Worm (Caenorhabditis elegans) whole organism, L2 larva: ENCODE measurements around the gene F20G2.1.

Experiments used
- C34F6.9 ChIP-seq: fragments of 150-350 bp; optimal IDR thresholded peaks from 2 replicates; lab custom pipeline; 2014; ENCODE audit warnings: missing biosample characterization, missing genetic modification characterization
- F13H6.1 ChIP-seq: sonication (generic microtip); optimal IDR thresholded peaks from 2 replicates; lab custom pipeline; 2016; ENCODE audit warnings: missing genetic modification characterization, missing compliant biosample characterization
- Y55F3AM.14 ChIP-seq: fragments of 200-800 bp; sonication (Bioruptor generic); optimal IDR thresholded peaks from 2 replicates; lab custom pipeline; 2018; ENCODE audit warnings: mild to moderate bottlenecking, missing genetic modification characterization, missing compliant biosample characterization
- blmp-1 ChIP-seq: sonication (generic microtip); optimal IDR thresholded peaks from 2 replicates; lab custom pipeline; 2017; ENCODE audit warnings: missing genetic modification characterization, mild to moderate bottlenecking, missing compliant biosample characterization, antibody characterized with exemption, moderate library complexity; ENCODE audit not compliant: insufficient read depth
- ceh-16 ChIP-seq: fragments of 150-350 bp; optimal IDR thresholded peaks from 2 replicates; lab custom pipeline; 2014; ENCODE audit warnings: missing biosample characterization, missing genetic modification characterization
- ceh-82 ChIP-seq: fragments of 150-350 bp; optimal IDR thresholded peaks from 2 replicates; lab custom pipeline; 2014; ENCODE audit warnings: missing biosample characterization, missing genetic modification characterization
- crh-2 ChIP-seq: sonication (generic microtip); optimal IDR thresholded peaks from 2 replicates; lab custom pipeline; 2017; ENCODE audit warnings: missing biosample characterization, missing genetic modification characterization
- dmd-4 ChIP-seq: sonication (generic microtip); optimal IDR thresholded peaks from 2 replicates; lab custom pipeline; 2017; ENCODE audit warnings: missing biosample characterization, missing genetic modification characterization
- egl-27 ChIP-seq: sonication (generic microtip); optimal IDR thresholded peaks from 3 replicates; lab custom pipeline; 2017; ENCODE audit warnings: missing biosample characterization, missing genetic modification reagents, missing genetic modification characterization
- elt-1 ChIP-seq: fragments of 150-350 bp; optimal IDR thresholded peaks from 2 replicates; lab custom pipeline; 2014; ENCODE audit warnings: missing biosample characterization, missing genetic modification characterization
- elt-3 ChIP-seq: sonication (generic microtip); optimal IDR thresholded peaks from 2 replicates; lab custom pipeline; 2017; ENCODE audit warnings: missing biosample characterization, missing genetic modification characterization
- fos-1 ChIP-seq: fragments of 150-350 bp; optimal IDR thresholded peaks from 2 replicates; lab custom pipeline; 2014; ENCODE audit warnings: missing biosample characterization, missing genetic modification characterization
- gmeb-1 ChIP-seq: fragments of 150-350 bp; optimal IDR thresholded peaks from 2 replicates; lab custom pipeline; 2014; ENCODE audit warnings: missing biosample characterization, missing genetic modification characterization
- lin-11 ChIP-seq: fragments of 150-350 bp; sonication (generic microtip); optimal IDR thresholded peaks from 2 replicates; lab custom pipeline; 2014; ENCODE audit warnings: missing biosample characterization, missing genetic modification characterization, inconsistent platforms, mixed read lengths
- lin-13 ChIP-seq: fragments of 150-350 bp; optimal IDR thresholded peaks from 2 replicates; lab custom pipeline; 2014; ENCODE audit warnings: missing biosample characterization, missing genetic modification reagents, missing genetic modification characterization
- lin-39 ChIP-seq: fragments of 150-350 bp; optimal IDR thresholded peaks from 2 replicates; lab custom pipeline; 2014; ENCODE audit warnings: missing biosample characterization, missing genetic modification reagents, missing genetic modification characterization
- lsy-2 ChIP-seq, 2 experiments: fragments of 150-350 bp in 1 of 2; sonication (generic microtip) in 1 of 2; optimal IDR thresholded peaks; 2 replicates each; lab custom pipeline; 2014 to 2017; ENCODE audit warnings: missing biosample characterization in 2 of 2, missing genetic modification characterization in 2 of 2
- mdl-1 ChIP-seq, 2 experiments: fragments of 150-350 bp in 1 of 2; sonication (generic microtip) in 1 of 2; optimal IDR thresholded peaks; 2 replicates each; lab custom pipeline; 2017; ENCODE audit warnings: missing biosample characterization in 2 of 2, missing genetic modification characterization in 2 of 2
- nhr-10 ChIP-seq: sonication (generic microtip); optimal IDR thresholded peaks from 2 replicates; lab custom pipeline; 2017; ENCODE audit warnings: missing biosample characterization, missing genetic modification characterization
- nhr-11 ChIP-seq: fragments of 150-350 bp; optimal IDR thresholded peaks from 2 replicates; lab custom pipeline; 2014; ENCODE audit warnings: missing biosample characterization, missing genetic modification characterization
- nhr-12 ChIP-seq: fragments of 150-350 bp; optimal IDR thresholded peaks from 2 replicates; lab custom pipeline; 2014; ENCODE audit warnings: missing biosample characterization, missing genetic modification characterization
- nhr-129 ChIP-seq: fragments of 150-350 bp; optimal IDR thresholded peaks from 2 replicates; lab custom pipeline; 2014; ENCODE audit warnings: missing biosample characterization, missing genetic modification characterization
- nhr-21 ChIP-seq: fragments of 150-350 bp; optimal IDR thresholded peaks from 2 replicates; lab custom pipeline; 2014; ENCODE audit warnings: missing biosample characterization, missing genetic modification characterization
- nhr-23 ChIP-seq: fragments of 150-350 bp; optimal IDR thresholded peaks from 2 replicates; lab custom pipeline; 2014; ENCODE audit warnings: missing biosample characterization, missing genetic modification reagents, missing genetic modification characterization
- nhr-25 ChIP-seq: fragments of 150-350 bp; sonication (generic microtip); optimal IDR thresholded peaks from 3 replicates; lab custom pipeline; 2014; ENCODE audit warnings: missing biosample characterization, missing genetic modification characterization
- nhr-77 ChIP-seq: fragments of 150-350 bp; optimal IDR thresholded peaks from 2 replicates; lab custom pipeline; 2014; ENCODE audit warnings: missing biosample characterization, missing genetic modification characterization
- sem-4 ChIP-seq: fragments of 150-350 bp; optimal IDR thresholded peaks from 2 replicates; lab custom pipeline; 2014; ENCODE audit warnings: missing biosample characterization, missing genetic modification reagents, missing genetic modification characterization
- skn-1 ChIP-seq: sonication (generic microtip); optimal IDR thresholded peaks from 2 replicates; lab custom pipeline; 2017; ENCODE audit warnings: missing biosample characterization, missing genetic modification characterization
- sma-3 ChIP-seq: sonication (generic microtip); optimal IDR thresholded peaks from 2 replicates; lab custom pipeline; 2016; ENCODE audit warnings: missing genetic modification reagents, missing genetic modification characterization, missing compliant biosample characterization
- sma-9 ChIP-seq, 2 experiments: fragments of 150-350 bp in 1 of 2; sonication (generic microtip) in 1 of 2; optimal IDR thresholded peaks; 2 replicates each; lab custom pipeline; 2014 to 2016; ENCODE audit warnings: missing genetic modification characterization in 2 of 2, mild to moderate bottlenecking in 1 of 2, missing biosample characterization in 1 of 2, missing compliant biosample characterization in 1 of 2, missing genetic modification reagents in 1 of 2, moderate library complexity in 1 of 2
- snpc-4 ChIP-seq: fragments of 150-350 bp; optimal IDR thresholded peaks from 2 replicates; lab custom pipeline; 2014; ENCODE audit warnings: missing biosample characterization, missing genetic modification characterization
- unc-39 ChIP-seq: fragments of 150-350 bp; optimal IDR thresholded peaks from 2 replicates; lab custom pipeline; 2014; ENCODE audit warnings: missing biosample characterization, missing genetic modification characterization
- unc-55 ChIP-seq: fragments of 150-350 bp; sonication (generic microtip); optimal IDR thresholded peaks from 3 replicates; lab custom pipeline; 2014; ENCODE audit warnings: missing biosample characterization, missing genetic modification reagents, missing genetic modification characterization
- zag-1 ChIP-seq: fragments of 150-350 bp; optimal IDR thresholded peaks from 2 replicates; lab custom pipeline; 2014; ENCODE audit warnings: missing biosample characterization, missing genetic modification characterization
- ztf-11 ChIP-seq: sonication (generic microtip); optimal IDR thresholded peaks from 2 replicates; lab custom pipeline; 2017; ENCODE audit warnings: missing biosample characterization, missing genetic modification characterization
- ztf-4 ChIP-seq: fragments of 150-350 bp; optimal IDR thresholded peaks from 2 replicates; lab custom pipeline; 2014; ENCODE audit warnings: missing biosample characterization, missing genetic modification characterization

F20G2.1 gene

ce11 chrV:13724781-13725180 is 28.6 kb downstream of the F20G2.1 start, which contains the start of gene F35E12.2:
TSS of gene F35E12.2 (minus strand) at chrV:13724881.
- no peak for TF ChIP-seq ceh-82
- no peak for TF ChIP-seq skn-1 (tag; lab: Kevin White, UChicago)
- no peak for TF ChIP-seq ztf-11 (tag; lab: Kevin White, UChicago)
- TF ChIP-seq unc-39 (tag; lab: Kevin White, UChicago): no peak
- TF ChIP-seq nhr-129: no peak
- no peak for TF ChIP-seq lin-11 (tag; lab: Kevin White, UChicago)
- no peak for TF ChIP-seq nhr-23 (tag; lab: Kevin White, UChicago)
- TF ChIP-seq nhr-11 (tag; lab: Kevin White, UChicago): no peak
- no peak for TF ChIP-seq nhr-77 (tag; lab: Kevin White, UChicago)
- no peak for TF ChIP-seq gmeb-1 (tag; lab: Kevin White, UChicago)
- TF ChIP-seq C34F6.9 (tag; lab: Kevin White, UChicago): no peak
- TF ChIP-seq elt-1 (tag; lab: Kevin White, UChicago): no peak
- TF ChIP-seq sem-4 (tag; lab: Kevin White, UChicago): no peak
- TF ChIP-seq egl-27: no peak
- no peak for TF ChIP-seq elt-3 (tag; lab: Kevin White, UChicago)
- TF ChIP-seq zag-1 (tag; lab: Kevin White, UChicago): no peak

- TF ChIP-seq gmeb-1 (tag; lab: Kevin White, UChicago): peak; percentile 34
- TF ChIP-seq elt-3 (tag; lab: Kevin White, UChicago): no peak
- peak; percentile 88 for TF ChIP-seq fos-1
- peak; percentile 56 for TF ChIP-seq sma-9 (GFP tag; optimal IDR thresholded peaks at IDR 0.05; lab: Kevin White, UChicago)
- no peak for TF ChIP-seq sma-9 (tag; optimal IDR thresholded peaks at IDR 0.05; lab: Kevin White, UChicago)
Measured at ce11 chrV:13716531-13716930, 36.9 kb downstream of the F20G2.1 start, which contains the start of gene T01D3.6. TSS of gene T01D3.6 (plus strand) at chrV:13716824.

ce11 chrV:13715223-13715686 is 38.1 kb downstream of the F20G2.1 start, which contains the start of gene zipt-9:
TSS of gene zipt-9 (minus strand) at chrV:13715273.
- TF ChIP-seq fos-1 (peak; percentile 70), gmeb-1 (tag; lab: Kevin White, UChicago) (peak; percentile 73), mdl-1 (tag; optimal IDR thresholded peaks at IDR 0.05; lab: Kevin White, UChicago) (no peak), unc-39 (tag; lab: Kevin White, UChicago) (no peak), ztf-11 (tag; lab: Kevin White, UChicago) (no peak), F13H6.1 (tag; lab: Kevin White, UChicago) (peak; percentile 73), skn-1 (tag; lab: Kevin White, UChicago) (no peak), crh-2 (peak; percentile 89), C34F6.9 (tag; lab: Kevin White, UChicago) (peak; percentile 92), Y55F3AM.14 (peak; percentile 20), sma-9 (GFP tag; optimal IDR thresholded peaks at IDR 0.05; lab: Kevin White, UChicago) (peak; percentile 84), sma-9 (tag; optimal IDR thresholded peaks at IDR 0.05; lab: Kevin White, UChicago) (no peak), nhr-129 (peak; percentile 77), ceh-82 (peak; percentile 41), zag-1 (tag; lab: Kevin White, UChicago) (peak; percentile 36), lin-13 (GFP tag; lab: Kevin White, UChicago) (no peak), snpc-4 (tag; lab: Kevin White, UChicago) (peak; percentile 10), unc-55 (GFP tag; lab: Kevin White, UChicago) (peak; percentile 90), lin-11 (tag; lab: Kevin White, UChicago) (peak; percentile 57), sma-3 (GFP tag; lab: Kevin White, UChicago) (peak; percentile 94), sem-4 (tag; lab: Kevin White, UChicago) (peak; percentile 53), nhr-25 (tag; lab: Kevin White, UChicago) (no peak), blmp-1 (tag; lab: Kevin White, UChicago) (peak; percentile 64), nhr-21 (tag; lab: Kevin White, UChicago) (peak; percentile 65), lsy-2 (tag; optimal IDR thresholded peaks at IDR 0.05; lab: Kevin White, UChicago) (peak; percentile 50 to 86), egl-27 (peak; percentile 65), nhr-10 (tag; lab: Kevin White, UChicago) (no peak)
- TF ChIP-seq, all 48 proteins: peak for 19

ce11 chrV:13711060-13711459 is 42.3 kb downstream of the F20G2.1 start, which contains the start of gene srx-96:
TSS of gene srx-96 (plus strand) at chrV:13711360.
- TF ChIP-seq nhr-12 (tag; lab: Kevin White, UChicago) (no peak), F13H6.1 (tag; lab: Kevin White, UChicago) (no peak), dmd-4 (no peak), ceh-82 (no peak), crh-2 (no peak), nhr-23 (tag; lab: Kevin White, UChicago) (no peak), unc-55 (GFP tag; lab: Kevin White, UChicago) (no peak), C34F6.9 (tag; lab: Kevin White, UChicago) (no peak), ceh-16 (tag; lab: Kevin White, UChicago) (no peak), lin-39 (no peak), ztf-4 (tag; lab: Kevin White, UChicago) (no peak), nhr-21 (tag; lab: Kevin White, UChicago) (no peak)
